Worm (Caenorhabditis elegans): ENCODE measurements around the gene F55G11.2.
A peak's percentile ranks its signal among the peaks of the same experiment; 100 is the strongest.

The F55G11.2 gene

ce11 chrIV:13013711-13014341 lies 44.7 kb upstream of the F55G11.2 start:
- no peak for TF ChIP-seq sptf-1 (tag; optimal IDR thresholded peaks at IDR 0.05)
- TF ChIP-seq nhr-11 (tag; optimal IDR thresholded peaks at IDR 0.05), result no peak
- peak; percentile 82 for TF ChIP-seq snpc-4 (tag; optimal IDR thresholded peaks at IDR 0.05)
- peak; percentile 20 for TF ChIP-seq lin-14 (GFP tag; optimal IDR thresholded peaks at IDR 0.05)
- no peak for TF ChIP-seq isw-1 (GFP tag; IDR thresholded peaks at IDR 0.05)
- peak; percentile 87 for TF ChIP-seq nhr-85 (tag)

ce11 chrIV:13013231-13013630 lies 44.1 kb upstream of the F55G11.2 start:
- peak in 1 of 2 experiments; percentile 10 for TF ChIP-seq lsy-2 (tag; optimal IDR thresholded peaks at IDR 0.05)
- TF ChIP-seq mep-1 (tag; optimal IDR thresholded peaks at IDR 0.05), result peak; percentile 22
- no peak for TF ChIP-seq ceh-90 (tag; optimal IDR thresholded peaks at IDR 0.05)
- TF ChIP-seq nhr-11 (tag; optimal IDR thresholded peaks at IDR 0.05), result no peak
- TF ChIP-seq nhr-84 (tag; optimal IDR thresholded peaks at IDR 0.05), result no peak
- peak; percentile 36 for TF ChIP-seq snu-23 (GFP tag; optimal IDR thresholded peaks at IDR 0.05)
- TF ChIP-seq aha-1 (tag; optimal IDR thresholded peaks at IDR 0.05), result no peak
- peak; percentile 99 for TF ChIP-seq blmp-1 (tag; optimal IDR thresholded peaks at IDR 0.05)
- peak in 1 of 2 experiments; percentile 14 for TF ChIP-seq lin-35 (GFP tag; optimal IDR thresholded peaks at IDR 0.05)
- TF ChIP-seq mdl-1 (tag; optimal IDR thresholded peaks at IDR 0.05), result peak in 1 of 2 experiments; percentile 17
- TF ChIP-seq nhr-20 (tag; optimal IDR thresholded peaks at IDR 0.05), result peak; percentile 17
- peak; percentile 75 for TF ChIP-seq nhr-85 (tag)
- TF ChIP-seq hpl-2 (GFP tag; optimal IDR thresholded peaks at IDR 0.05), result no peak
- TF ChIP-seq lir-3 (tag; optimal IDR thresholded peaks at IDR 0.05; ENCODE audit: poor library complexity), result no peak
- TF ChIP-seq mef-2 (tag; optimal IDR thresholded peaks at IDR 0.05), result no peak
- TF ChIP-seq sox-4 (tag; optimal IDR thresholded peaks at IDR 0.05), result no peak
- no peak for TF ChIP-seq dpl-1 (GFP tag; optimal IDR thresholded peaks at IDR 0.05)
- peak; percentile 17 for TF ChIP-seq rnt-1 (tag; optimal IDR thresholded peaks at IDR 0.05)
- TF ChIP-seq grh-1 (GFP tag; IDR thresholded peaks at IDR 0.05), result no peak
- peak in 1 of 6 experiments; percentile 65 for TF ChIP-seq elt-3 (tag; optimal IDR thresholded peaks at IDR 0.05)
- TF ChIP-seq ama-1 (optimal IDR thresholded peaks at IDR 0.05), result no peak
- no peak for TF ChIP-seq efl-3 (GFP tag; optimal IDR thresholded peaks at IDR 0.05)
- TF ChIP-seq tbx-2 (tag; optimal IDR thresholded peaks at IDR 0.05), result no peak
- no peak for TF ChIP-seq unc-130 (tag; optimal IDR thresholded peaks at IDR 0.05)
- no peak for TF ChIP-seq hlh-17 (GFP tag; optimal IDR thresholded peaks at IDR 0.05; ENCODE audit: borderline replicate concordance)
- TF ChIP-seq nhr-71 (tag; optimal IDR thresholded peaks at IDR 0.05), result peak; percentile 5
- no peak for TF ChIP-seq aly-2 (tag; optimal IDR thresholded peaks at IDR 0.05)
- no peak for TF ChIP-seq pag-3 (tag; optimal IDR thresholded peaks at IDR 0.05; ENCODE audit: borderline replicate concordance, insufficient read depth)
- no peak for TF ChIP-seq C04F5.9 (tag; optimal IDR thresholded peaks at IDR 0.05)
- no peak for TF ChIP-seq ceh-82 (tag; optimal IDR thresholded peaks at IDR 0.05)
- TF ChIP-seq pqm-1 (tag; optimal IDR thresholded peaks at IDR 0.05), result no peak
- no peak for TF ChIP-seq efl-1 (optimal IDR thresholded peaks at IDR 0.05)
- TF ChIP-seq efl-1 (GFP tag; optimal IDR thresholded peaks at IDR 0.05 in 1 of 2), result peak in 1 of 2 experiments; percentile 35
- TF ChIP-seq ceh-8 (GFP tag; optimal IDR thresholded peaks at IDR 0.05), result no peak
- TF ChIP-seq lin-14 (GFP tag; optimal IDR thresholded peaks at IDR 0.05), result peak; percentile 67
- TF ChIP-seq pax-3 (tag; optimal IDR thresholded peaks at IDR 0.05), result no peak

- TF ChIP-seq fkh-10 (GFP tag; optimal IDR thresholded peaks at IDR 0.05), result no peak
- no peak for TF ChIP-seq ceh-90 (tag; optimal IDR thresholded peaks at IDR 0.05)
- TF ChIP-seq ceh-8 (GFP tag; optimal IDR thresholded peaks at IDR 0.05), result no peak
- TF ChIP-seq egl-13 (tag; optimal IDR thresholded peaks at IDR 0.05), result no peak
- no peak for TF ChIP-seq mef-2 (tag; optimal IDR thresholded peaks at IDR 0.05)
- TF ChIP-seq blmp-1 (tag; optimal IDR thresholded peaks at IDR 0.05), result no peak
- peak; percentile 65 for TF ChIP-seq fkh-4 (tag; optimal IDR thresholded peaks at IDR 0.05; ENCODE audit: borderline replicate concordance)
- TF ChIP-seq sup-37 (GFP tag; optimal IDR thresholded peaks at IDR 0.05), result no peak
- TF ChIP-seq nhr-237 (tag; optimal IDR thresholded peaks at IDR 0.05), result no peak
- peak; percentile 22 for TF ChIP-seq nhr-85 (tag)
- peak; percentile 81 for TF ChIP-seq dsc-1 (tag; optimal IDR thresholded peaks at IDR 0.05)
- TF ChIP-seq lin-39 (tag; optimal IDR thresholded peaks at IDR 0.05), result no peak
- no peak for TF ChIP-seq lin-13 (GFP tag; optimal IDR thresholded peaks at IDR 0.05)
Observed at ce11 chrIV:13009507-13009906, 40.4 kb upstream of the F55G11.2 start.

All from whole organism, L1 larva.